Fruit fly (Drosophila melanogaster) whole organism, prepupa: ENCODE data around the gene CG7943.

Experiments used
- CG10631 ChIP-seq: fragments of 200-800 bp; sonication (Bioruptor generic); optimal IDR thresholded peaks from 2 replicates; lab custom pipeline; 2016; ENCODE audit warnings: missing biosample characterization, missing genetic modification characterization
- CG10669 ChIP-seq: fragments of 200-800 bp; sonication (Bioruptor generic); optimal IDR thresholded peaks from 3 replicates; lab custom pipeline; 2018; ENCODE audit warnings: missing biosample characterization, mild to moderate bottlenecking, missing genetic modification characterization, moderate library complexity
- CG11294 ChIP-seq: fragments of 200-800 bp; sonication (Bioruptor generic); IDR thresholded peaks from 2 replicates; pipeline ENCODE4 v1.3.6; 2022; ENCODE audit warnings: missing biosample characterization, missing genetic modification characterization
- CG11762 ChIP-seq: fragments of 200-800 bp; sonication (Bioruptor generic); optimal IDR thresholded peaks from 3 replicates; lab custom pipeline; 2016; ENCODE audit warnings: missing biosample characterization, missing genetic modification characterization; ENCODE audit not compliant: insufficient read depth
- CG11902 ChIP-seq: fragments of 200-800 bp; sonication (Bioruptor generic); optimal IDR thresholded peaks from 3 replicates; lab custom pipeline; 2016; ENCODE audit warnings: missing biosample characterization, missing genetic modification characterization
- CG15336 ChIP-seq: fragments of 200-800 bp; sonication (Bioruptor generic); IDR thresholded peaks from 2 replicates; pipeline ENCODE4 v1.3.6; 2022; ENCODE audit warnings: missing biosample characterization, missing genetic modification characterization
- CG1621 ChIP-seq: fragments of 200-800 bp; sonication (Bioruptor generic); optimal IDR thresholded peaks from 3 replicates; lab custom pipeline; 2018; ENCODE audit warnings: missing biosample characterization, mild to moderate bottlenecking, missing genetic modification characterization
- CG16779 ChIP-seq: fragments of 200-800 bp; sonication (Bioruptor generic); optimal IDR thresholded peaks from 3 replicates; lab custom pipeline; 2017; ENCODE audit warnings: missing biosample characterization, mild to moderate bottlenecking, missing genetic modification characterization
- CG3032 ChIP-seq: fragments of 200-800 bp; optimal IDR thresholded peaks from 2 replicates; lab custom pipeline; 2019; ENCODE audit warnings: missing biosample characterization, mild to moderate bottlenecking, missing genetic modification characterization, moderate library complexity
- CG31627 ChIP-seq: fragments of 200-800 bp; sonication (Bioruptor generic); optimal IDR thresholded peaks from 3 replicates; lab custom pipeline; 2016; ENCODE audit warnings: missing biosample characterization, missing genetic modification characterization
- CG32006 ChIP-seq: fragments of 200-800 bp; sonication (Bioruptor generic); optimal IDR thresholded peaks from 3 replicates; lab custom pipeline; 2017; ENCODE audit warnings: missing biosample characterization, mild to moderate bottlenecking, missing genetic modification characterization
- CG34406 ChIP-seq: fragments of 200-800 bp; sonication (Bioruptor generic); optimal IDR thresholded peaks from 3 replicates; lab custom pipeline; 2016; ENCODE audit warnings: missing biosample characterization, missing genetic modification characterization
- CG3919 ChIP-seq: fragments of 200-800 bp; sonication (Bioruptor generic); optimal IDR thresholded peaks from 3 replicates; lab custom pipeline; 2016; ENCODE audit warnings: missing biosample characterization, missing genetic modification characterization
- CG4318 ChIP-seq: fragments of 200-800 bp; sonication (Bioruptor generic); optimal IDR thresholded peaks from 3 replicates; lab custom pipeline; 2017; ENCODE audit warnings: missing biosample characterization, mild to moderate bottlenecking, missing genetic modification characterization
- CG6163 ChIP-seq: fragments of 200-800 bp; sonication (Bioruptor generic); IDR thresholded peaks from 3 replicates; pipeline ENCODE4 v1.3.6; 2022; ENCODE audit warnings: missing biosample characterization, missing genetic modification characterization
- CG6808 ChIP-seq: fragments of 200-800 bp; sonication (Bioruptor generic); optimal IDR thresholded peaks from 3 replicates; lab custom pipeline; 2017; ENCODE audit warnings: missing biosample characterization, missing genetic modification characterization, mild to moderate bottlenecking, moderate library complexity, missing genetic modification reagents
- CG6854 ChIP-seq: fragments of 200-800 bp; sonication (Bioruptor generic); optimal IDR thresholded peaks from 2 replicates; lab custom pipeline; 2017; ENCODE audit warnings: missing biosample characterization, mild to moderate bottlenecking, missing genetic modification characterization
- CG7368 ChIP-seq: fragments of 200-800 bp; sonication (Bioruptor generic); optimal IDR thresholded peaks from 3 replicates; lab custom pipeline; 2016; ENCODE audit warnings: missing biosample characterization, missing genetic modification characterization
- CG8119 ChIP-seq: fragments of 200-800 bp; sonication (Bioruptor generic); IDR thresholded peaks from 3 replicates; pipeline ENCODE4 v1.3.6; 2022; ENCODE audit warnings: missing biosample characterization, missing genetic modification characterization
- CG8319 ChIP-seq: fragments of 200-800 bp; sonication (Bioruptor generic); optimal IDR thresholded peaks from 3 replicates; lab custom pipeline; 2016; ENCODE audit warnings: missing biosample characterization, missing genetic modification characterization
- CG9139 ChIP-seq: fragments of 200-800 bp; sonication (Bioruptor generic); optimal IDR thresholded peaks from 3 replicates; lab custom pipeline; 2017; ENCODE audit warnings: missing biosample characterization, mild to moderate bottlenecking, missing genetic modification characterization
- Eip75B ChIP-seq: fragments of 200-800 bp; sonication (Bioruptor generic); optimal IDR thresholded peaks from 3 replicates; lab custom pipeline; 2016; ENCODE audit warnings: missing biosample characterization, missing genetic modification characterization
- Eip78C ChIP-seq: fragments of 200-800 bp; sonication (Bioruptor generic); peaks from one replicate; lab custom pipeline; 2016; ENCODE audit warnings: missing biosample characterization, missing genetic modification characterization
- Eip93F ChIP-seq: fragments of 200-800 bp; sonication (Bioruptor generic); optimal IDR thresholded peaks from 2 replicates; lab custom pipeline; 2016; ENCODE audit warnings: missing biosample characterization, mild to moderate bottlenecking, missing genetic modification characterization
- Ets21C ChIP-seq: fragments of 200-800 bp; sonication (Bioruptor generic); optimal IDR thresholded peaks from 3 replicates; lab custom pipeline; 2016; ENCODE audit warnings: missing biosample characterization, missing genetic modification characterization
- Ets96B ChIP-seq: fragments of 200-800 bp; optimal IDR thresholded peaks from 2 replicates; lab custom pipeline; 2019; ENCODE audit warnings: missing biosample characterization, mild to moderate bottlenecking, missing genetic modification characterization, moderate library complexity
- Gug ChIP-seq: fragments of 200-800 bp; sonication (Bioruptor generic); IDR thresholded peaks from 2 replicates; pipeline ENCODE4 v1.3.6; 2022; ENCODE audit warnings: missing biosample characterization, missing genetic modification characterization
- Hr38 ChIP-seq: sonication (Bioruptor generic); optimal IDR thresholded peaks from 2 replicates; lab custom pipeline; 2016; ENCODE audit warnings: missing biosample characterization, missing genetic modification characterization
- Hr39 ChIP-seq: fragments of 200-800 bp; sonication (Bioruptor generic); optimal IDR thresholded peaks from 2 replicates; lab custom pipeline; 2016; ENCODE audit warnings: missing biosample characterization, missing genetic modification characterization
- Hr4 ChIP-seq: fragments of 200-800 bp; sonication (Bioruptor generic); optimal IDR thresholded peaks from 3 replicates; lab custom pipeline; 2016; ENCODE audit warnings: missing biosample characterization, missing genetic modification characterization
- Lpt ChIP-seq: fragments of 200-800 bp; sonication (Bioruptor generic); optimal IDR thresholded peaks from 3 replicates; lab custom pipeline; 2016; ENCODE audit warnings: missing biosample characterization, missing genetic modification characterization
- Met ChIP-seq: fragments of 200-800 bp; sonication (Bioruptor generic); optimal IDR thresholded peaks from 3 replicates; lab custom pipeline; 2016; ENCODE audit warnings: missing biosample characterization, missing genetic modification characterization
- Smox ChIP-seq: fragments of 200-800 bp; sonication (Bioruptor generic); optimal IDR thresholded peaks from 3 replicates; lab custom pipeline; 2016; ENCODE audit warnings: missing biosample characterization, missing genetic modification characterization
- Sox102F ChIP-seq: fragments of 200-800 bp; sonication (Bioruptor generic); optimal IDR thresholded peaks from 2 replicates; lab custom pipeline; 2016; ENCODE audit warnings: missing biosample characterization, mild to moderate bottlenecking, missing genetic modification characterization
- Sox14 ChIP-seq: fragments of 200-800 bp; sonication (Bioruptor generic); optimal IDR thresholded peaks from 3 replicates; lab custom pipeline; 2016; ENCODE audit warnings: missing biosample characterization, missing genetic modification characterization
- Sox15 ChIP-seq: fragments of 200-800 bp; sonication (Bioruptor generic); optimal IDR thresholded peaks from 3 replicates; lab custom pipeline; 2016; ENCODE audit warnings: missing biosample characterization, missing genetic modification characterization
- achi ChIP-seq: fragments of 200-800 bp; sonication (Bioruptor generic); optimal IDR thresholded peaks from 3 replicates; lab custom pipeline; 2016; ENCODE audit warnings: missing biosample characterization, missing genetic modification characterization
- acj6 ChIP-seq: fragments of 200-800 bp; sonication (Bioruptor generic); optimal IDR thresholded peaks from 3 replicates; lab custom pipeline; 2016; ENCODE audit warnings: missing biosample characterization, missing genetic modification characterization
- cyc ChIP-seq: fragments of 200-800 bp; sonication (Bioruptor generic); optimal IDR thresholded peaks from 3 replicates; lab custom pipeline; 2016; ENCODE audit warnings: missing biosample characterization, missing genetic modification characterization
- dac ChIP-seq: fragments of 200-800 bp; sonication (Bioruptor generic); optimal IDR thresholded peaks from 2 replicates; lab custom pipeline; 2017; ENCODE audit warnings: missing biosample characterization, mild to moderate bottlenecking, missing genetic modification characterization
- dsx ChIP-seq: fragments of 200-800 bp; optimal IDR thresholded peaks from 3 replicates; lab custom pipeline; 2019; ENCODE audit warnings: missing biosample characterization, mild to moderate bottlenecking, missing genetic modification characterization, moderate library complexity; ENCODE audit not compliant: poor library complexity, severe bottlenecking
- eg ChIP-seq: fragments of 200-800 bp; sonication (Bioruptor generic); IDR thresholded peaks from 3 replicates; pipeline ENCODE4 v1.3.6; 2022; ENCODE audit warnings: missing biosample characterization, missing genetic modification characterization
- esn ChIP-seq: fragments of 200-800 bp; sonication (Bioruptor generic); optimal IDR thresholded peaks from 2 replicates; lab custom pipeline; 2016; ENCODE audit warnings: missing biosample characterization, mild to moderate bottlenecking, missing genetic modification characterization, moderate library complexity
- fd85E ChIP-seq: fragments of 200-800 bp; sonication (Bioruptor generic); optimal IDR thresholded peaks from 3 replicates; lab custom pipeline; 2016; ENCODE audit warnings: missing biosample characterization, missing genetic modification characterization
- fkh ChIP-seq: fragments of 200-800 bp; sonication (Bioruptor generic); optimal IDR thresholded peaks from 3 replicates; lab custom pipeline; 2017; ENCODE audit warnings: missing biosample characterization, mild to moderate bottlenecking, missing genetic modification characterization, moderate library complexity
- lz ChIP-seq: fragments of 200-800 bp; sonication (Bioruptor generic); optimal IDR thresholded peaks from 3 replicates; lab custom pipeline; 2016; ENCODE audit warnings: missing biosample characterization, missing genetic modification characterization
- net ChIP-seq: fragments of 200-800 bp; sonication (Bioruptor generic); optimal IDR thresholded peaks from 3 replicates; lab custom pipeline; 2016; ENCODE audit warnings: missing biosample characterization, missing genetic modification characterization
- pdm3 ChIP-seq: fragments of 200-800 bp; sonication (Bioruptor generic); optimal IDR thresholded peaks from 3 replicates; lab custom pipeline; 2016; ENCODE audit warnings: missing biosample characterization, missing genetic modification characterization
- salr ChIP-seq, 2 experiments: fragments of 200-800 bp; sonication (Bioruptor generic); optimal IDR thresholded peaks; 3 replicates each; lab custom pipeline; 2016 to 2018; ENCODE audit warnings: missing biosample characterization in 2 of 2, missing genetic modification characterization in 2 of 2, mild to moderate bottlenecking in 1 of 2
- spab ChIP-seq: fragments of 200-800 bp; sonication (Bioruptor generic); optimal IDR thresholded peaks from 2 replicates; lab custom pipeline; 2017; ENCODE audit warnings: missing biosample characterization, mild to moderate bottlenecking, missing genetic modification characterization, missing genetic modification reagents
- svp ChIP-seq: fragments of 200-800 bp; sonication (Bioruptor generic); peaks from one replicate; lab custom pipeline; 2016; ENCODE audit warnings: missing biosample characterization, missing genetic modification characterization
- topi ChIP-seq: fragments of 200-800 bp; sonication (Bioruptor generic); optimal IDR thresholded peaks from 3 replicates; lab custom pipeline; 2016; ENCODE audit warnings: missing biosample characterization, missing genetic modification characterization
- vri ChIP-seq: fragments of 200-800 bp; sonication (Bioruptor generic); optimal IDR thresholded peaks from 3 replicates; lab custom pipeline; 2016; ENCODE audit warnings: missing biosample characterization, mild to moderate bottlenecking, missing genetic modification characterization

Gene CG7943

dm6 chr3R:30013909-30014308 is 32.4 kb upstream of the CG7943 start:
- TF ChIP-seq Gug (GFP tag; lab: Robert Waterston, UW) = no peak
- TF ChIP-seq svp (GFP tag; lab: Kevin White, UChicago) = peak; percentile 77
- TF ChIP-seq CG6854 (GFP tag; lab: Kevin White, UChicago) = peak; percentile 85
- TF ChIP-seq Ets96B (tag; lab: Kevin White, UChicago) = peak; percentile 46
- TF ChIP-seq Sox14 (GFP tag; lab: Kevin White, UChicago) = peak; percentile 6
- TF ChIP-seq topi (GFP tag; lab: Kevin White, UChicago) = peak; percentile 36
- no peak for TF ChIP-seq CG7368 (GFP tag; lab: Kevin White, UChicago)
- peak; percentile 18 for TF ChIP-seq CG8319 (GFP tag; lab: Kevin White, UChicago)
- no peak for TF ChIP-seq dac (GFP tag; lab: Kevin White, UChicago)
- TF ChIP-seq spab (GFP tag; lab: Kevin White, UChicago) = peak; percentile 77
- peak; percentile 2 for TF ChIP-seq Eip93F (GFP tag; lab: Kevin White, UChicago)
- no peak for TF ChIP-seq CG31627 (GFP tag; lab: Kevin White, UChicago)
- TF ChIP-seq achi (GFP tag; lab: Kevin White, UChicago) = peak; percentile 18
- peak; percentile 75 for TF ChIP-seq CG16779 (tag; lab: Kevin White, UChicago)
- no peak; the same call in 2 of the 3 replicates for TF ChIP-seq CG6163 (GFP tag; lab: Robert Waterston, UW)
- peak; percentile 93 for TF ChIP-seq CG9139 (GFP tag; lab: Kevin White, UChicago)
- TF ChIP-seq salr (GFP tag; optimal IDR thresholded peaks at IDR 0.05; lab: Kevin White, UChicago) = peak in 1 of 2 experiments; percentile 16
- peak; percentile 50 for TF ChIP-seq net
- peak; percentile 16 for TF ChIP-seq Lpt (GFP tag; lab: Kevin White, UChicago)
- TF ChIP-seq CG10631 (GFP tag; lab: Kevin White, UChicago) = no peak
- TF ChIP-seq lz (GFP tag; lab: Kevin White, UChicago) = no peak
- TF ChIP-seq Sox102F (GFP tag; lab: Kevin White, UChicago) = no peak
- peak; percentile 88 for TF ChIP-seq CG6808 (GFP tag; lab: Kevin White, UChicago)
- no peak for TF ChIP-seq Smox
- no peak for TF ChIP-seq CG34406
- peak; percentile 72 for TF ChIP-seq dsx (GFP tag; lab: Kevin White, UChicago)
- no peak for TF ChIP-seq fd85E
- no peak for TF ChIP-seq CG11294
- TF ChIP-seq esn (GFP tag; lab: Kevin White, UChicago) = no peak
- peak; percentile 40; the same call in 1 of the 2 replicates for TF ChIP-seq CG15336 (GFP tag; lab: Robert Waterston, UW)
- TF ChIP-seq CG32006 (GFP tag; lab: Kevin White, UChicago) = no peak
- TF ChIP-seq CG1621 (tag; lab: Kevin White, UChicago) = peak; percentile 49
- peak; percentile 67 for TF ChIP-seq CG10669 (GFP tag; lab: Kevin White, UChicago)
- no peak for TF ChIP-seq CG3032 (tag; lab: Kevin White, UChicago)
- TF ChIP-seq acj6 (GFP tag; lab: Kevin White, UChicago) = no peak
- peak; percentile 71 for TF ChIP-seq Eip78C (GFP tag; lab: Kevin White, UChicago)
- no peak for TF ChIP-seq eg (GFP tag; lab: Robert Waterston, UW)
- TF ChIP-seq Met (GFP tag; lab: Kevin White, UChicago) = peak; percentile 7
- no peak for TF ChIP-seq fkh (GFP tag; lab: Kevin White, UChicago)
- no peak for TF ChIP-seq pdm3 (GFP tag; lab: Kevin White, UChicago)
- TF ChIP-seq CG11762 (GFP tag; lab: Kevin White, UChicago) = no peak
- no peak for TF ChIP-seq Eip75B (GFP tag; lab: Kevin White, UChicago)
- peak; percentile 59 for TF ChIP-seq CG3919 (GFP tag; lab: Kevin White, UChicago)
- no peak for TF ChIP-seq Hr39
- TF ChIP-seq Sox15 (GFP tag; lab: Kevin White, UChicago) = no peak
- no peak for TF ChIP-seq vri (GFP tag; lab: Kevin White, UChicago)
- TF ChIP-seq Hr38 (GFP tag; lab: Kevin White, UChicago) = no peak
- no peak for TF ChIP-seq Hr4
- TF ChIP-seq CG11902 (GFP tag; lab: Kevin White, UChicago) = no peak
- no peak for TF ChIP-seq Ets21C (GFP tag; lab: Kevin White, UChicago)
- TF ChIP-seq cyc = no peak
- no peak for TF ChIP-seq CG4318 (GFP tag; lab: Kevin White, UChicago)
- TF ChIP-seq CG8119 = peak; percentile 47; the same call in 2 of the 3 replicates
